Fruit fly (Drosophila melanogaster): ENCODE measurements around the gene Cyp4d2.

Gene Cyp4d2

DNA sequence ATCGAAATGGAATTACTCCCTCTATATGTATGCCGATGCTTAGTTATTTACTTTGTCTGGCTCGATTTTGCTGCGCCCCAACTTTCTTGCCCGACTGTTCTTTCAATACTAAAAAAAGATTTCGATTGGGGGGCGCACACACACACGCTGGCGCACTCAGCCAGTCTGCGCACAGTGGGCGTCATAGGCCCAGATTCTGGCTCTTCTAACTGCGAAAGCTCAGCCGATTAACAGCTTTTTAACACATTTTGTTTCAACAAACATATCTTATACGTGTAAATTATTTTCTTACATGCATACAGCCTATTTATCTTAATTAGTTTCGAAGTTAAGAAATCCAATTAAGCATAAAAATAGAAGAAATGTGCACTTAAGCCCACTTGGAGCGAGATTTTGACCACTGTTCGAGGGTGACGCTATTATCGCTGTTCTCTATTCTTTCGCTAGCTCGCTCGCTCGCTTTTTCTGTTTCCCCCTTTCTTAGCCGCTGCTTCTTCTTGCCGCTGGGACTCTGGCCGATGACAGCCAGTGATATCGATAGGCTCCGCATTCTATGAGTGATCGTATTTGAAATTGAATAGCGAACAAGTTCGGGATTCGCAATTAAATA, 46.5 kb downstream of the Cyp4d2 start, which contains the start of gene Vinc (continued):
- TF ChIP-seq NK7.1 (GFP tag; optimal IDR thresholded peaks at IDR 0.05) = peak; percentile 80
- peak; percentile 80 for TF ChIP-seq CG5180 (GFP tag; optimal IDR thresholded peaks at IDR 0.05)
- peak; percentile 85 for TF ChIP-seq Dref (GFP tag; IDR thresholded peaks at IDR 0.05)
- TF ChIP-seq tgo (GFP tag; IDR thresholded peaks at IDR 0.05) = peak; percentile 88
- TF ChIP-seq CG3281 (GFP tag; optimal IDR thresholded peaks at IDR 0.05) = peak; percentile 95
- TF ChIP-seq CG12104 (GFP tag; optimal IDR thresholded peaks at IDR 0.05) = peak; percentile 74
- no peak; the same call in 1 of the 2 replicates for TF ChIP-seq sim (GFP tag; IDR thresholded peaks at IDR 0.05)
- TF ChIP-seq CG18476 (GFP tag; optimal IDR thresholded peaks at IDR 0.05) = peak; percentile 78
- no peak; the same call in 1 of the 2 replicates for TF ChIP-seq CG17612 (GFP tag; IDR thresholded peaks at IDR 0.05)
- peak; percentile 84 for TF ChIP-seq Taf1 (GFP tag; IDR thresholded peaks at IDR 0.05)
- TF ChIP-seq CG12299 (tag; optimal IDR thresholded peaks at IDR 0.05) = peak; percentile 77
- peak; percentile 65 for TF ChIP-seq Ets97D (GFP tag; optimal IDR thresholded peaks at IDR 0.05)
- TF ChIP-seq bowl (GFP tag; IDR thresholded peaks at IDR 0.05) = peak; percentile 41; the same call in 1 of the 2 replicates
- TF ChIP-seq Dip2 (GFP tag; IDR thresholded peaks at IDR 0.05) = no peak
- peak in 1 of 2 experiments; percentile 49 for TF ChIP-seq Trl (optimal IDR thresholded peaks at IDR 0.05)
- TF ChIP-seq Trl (GFP tag; optimal IDR thresholded peaks at IDR 0.05) = peak; percentile 93
- TF ChIP-seq CG42726 (GFP tag; IDR thresholded peaks at IDR 0.05; ENCODE audit: partially characterized antibody) = no peak
- TF ChIP-seq Bdp1 (GFP tag; optimal IDR thresholded peaks at IDR 0.05) = peak; percentile 51
- TF ChIP-seq unpg (GFP tag; optimal IDR thresholded peaks at IDR 0.05) = peak; percentile 73
- no peak for TF ChIP-seq Elba2 (GFP tag; optimal IDR thresholded peaks at IDR 0.05)
- TF ChIP-seq Lhr (GFP tag; optimal IDR thresholded peaks at IDR 0.05) = peak; percentile 15
- no peak for TF ChIP-seq odd (GFP tag; optimal IDR thresholded peaks at IDR 0.05)
- TF ChIP-seq stc (GFP tag; IDR thresholded peaks at IDR 0.05) = peak; percentile 83
- TF ChIP-seq so (GFP tag; IDR thresholded peaks at IDR 0.05) = peak; percentile 88
- TF ChIP-seq ase (GFP tag; IDR thresholded peaks at IDR 0.05) = 0 out of 3 replicates have a peak, but pooled peaks have one; percentile 55
- TF ChIP-seq Max (GFP tag; optimal IDR thresholded peaks at IDR 0.05) = peak; percentile 81
- peak; percentile 64 for TF ChIP-seq CG11398 (GFP tag; optimal IDR thresholded peaks at IDR 0.05)
- TF ChIP-seq CG3995 (GFP tag; optimal IDR thresholded peaks at IDR 0.05) = peak; percentile 41
- peak; percentile 77; the same call in 2 of the 3 replicates for TF ChIP-seq Mrtf (GFP tag; IDR thresholded peaks at IDR 0.05)
- peak; percentile 82 for TF ChIP-seq Dp (GFP tag; optimal IDR thresholded peaks at IDR 0.05)
- TF ChIP-seq CG11696 (GFP tag; IDR thresholded peaks at IDR 0.05) = 0 out of 2 replicates have a peak, but pooled peaks have one; percentile 16
- TF ChIP-seq gcm2 (GFP tag; optimal IDR thresholded peaks at IDR 0.05) = peak; percentile 60
- no peak for TF ChIP-seq zf30C (GFP tag; optimal IDR thresholded peaks at IDR 0.05)
- TF ChIP-seq bsh (GFP tag; optimal IDR thresholded peaks at IDR 0.05) = peak; percentile 65 to 73
- peak; percentile 64; the same call in 1 of the 2 replicates for TF ChIP-seq MBD-R2 (GFP tag; IDR thresholded peaks at IDR 0.05)
- peak; percentile 71 for TF ChIP-seq Xbp1 (GFP tag; optimal IDR thresholded peaks at IDR 0.05)
- TF ChIP-seq bcd (GFP tag; optimal IDR thresholded peaks at IDR 0.05) = peak; percentile 92
- TF ChIP-seq cad (GFP tag; optimal IDR thresholded peaks at IDR 0.05) = no peak
- peak; percentile 79 to 89 for TF ChIP-seq dpn (GFP tag; optimal IDR thresholded peaks at IDR 0.05)
- TF ChIP-seq CG12391 (tag; optimal IDR thresholded peaks at IDR 0.05) = peak; percentile 76
- TF ChIP-seq CG14710 (tag; optimal IDR thresholded peaks at IDR 0.05) = peak; percentile 83
- TF ChIP-seq CG14965 (GFP tag; optimal IDR thresholded peaks at IDR 0.05; ENCODE audit: borderline replicate concordance) = peak; percentile 51
- peak; percentile 40; the same call in 2 of the 3 replicates for TF ChIP-seq Opbp (GFP tag; IDR thresholded peaks at IDR 0.05; ENCODE audit: partially characterized antibody)
- TF ChIP-seq eyg (GFP tag; optimal IDR thresholded peaks at IDR 0.05) = peak; percentile 80
- TF ChIP-seq Aef1 (GFP tag; IDR thresholded peaks at IDR 0.05) = peak; percentile 81
- no peak for TF ChIP-seq h (optimal IDR thresholded peaks at IDR 0.05)
- peak; percentile 85 for TF ChIP-seq lmd (GFP tag; IDR thresholded peaks at IDR 0.05)
- TF ChIP-seq CG14441 (GFP tag; IDR thresholded peaks at IDR 0.05) = peak; percentile 84
- peak; percentile 16 for TF ChIP-seq oc (tag; optimal IDR thresholded peaks at IDR 0.05)
- peak; percentile 12; the same call in 1 of the 2 replicates for TF ChIP-seq crol (GFP tag; IDR thresholded peaks at IDR 0.05)

All from whole organism, embryonic.